Fruit fly (Drosophila melanogaster) whole organism, adult: ENCODE data around the gene GC1.

ENCODE experiments used
- CG11617 ChIP-seq: fragments of 200-800 bp; sonication (Bioruptor generic); optimal IDR thresholded peaks from 2 replicates; lab custom pipeline; 2017; ENCODE audit warnings: mild to moderate bottlenecking, missing biosample characterization, missing genetic modification reagents, missing genetic modification characterization
- CG12768 ChIP-seq: fragments of 200-800 bp; sonication (Bioruptor generic); optimal IDR thresholded peaks from 2 replicates; lab custom pipeline; 2017; ENCODE audit warnings: missing biosample characterization, missing genetic modification characterization, mild to moderate bottlenecking, moderate library complexity, missing genetic modification reagents
- CG14711 ChIP-seq: fragments of 200-800 bp; sonication (Bioruptor generic); optimal IDR thresholded peaks from 2 replicates; lab custom pipeline; 2018; ENCODE audit warnings: missing biosample characterization, mild to moderate bottlenecking, missing genetic modification characterization, moderate library complexity
- CG1620 ChIP-seq: fragments of 200-800 bp; sonication (Bioruptor generic); optimal IDR thresholded peaks from 2 replicates; lab custom pipeline; 2016; ENCODE audit warnings: missing biosample characterization, missing genetic modification characterization
- CG33017 ChIP-seq: fragments of 200-800 bp; sonication (Bioruptor generic); optimal IDR thresholded peaks from 2 replicates; lab custom pipeline; 2018; ENCODE audit warnings: missing biosample characterization, mild to moderate bottlenecking, missing genetic modification characterization, moderate library complexity
- CG5204 ChIP-seq: fragments of 200-800 bp; sonication (Bioruptor generic); optimal IDR thresholded peaks from 2 replicates; lab custom pipeline; 2016; ENCODE audit warnings: missing biosample characterization, missing genetic modification characterization
- CG7045 ChIP-seq: fragments of 200-800 bp; sonication (Bioruptor generic); optimal IDR thresholded peaks from 2 replicates; lab custom pipeline; 2017; ENCODE audit warnings: missing biosample characterization, mild to moderate bottlenecking, missing genetic modification characterization
- CG7101 ChIP-seq: fragments of 200-800 bp; sonication (Bioruptor generic); optimal IDR thresholded peaks from 2 replicates; lab custom pipeline; 2018; ENCODE audit warnings: missing biosample characterization, mild to moderate bottlenecking, missing genetic modification characterization, moderate library complexity
- Clk ChIP-seq: fragments of 200-800 bp; sonication (Bioruptor generic); optimal IDR thresholded peaks from 2 replicates; lab custom pipeline; 2017; ENCODE audit warnings: missing biosample characterization, missing genetic modification characterization
- Crg-1 ChIP-seq: fragments of 200-800 bp; sonication (Bioruptor generic); optimal IDR thresholded peaks from 2 replicates; lab custom pipeline; 2016; ENCODE audit warnings: missing biosample characterization, missing genetic modification characterization
- Hr96 ChIP-seq: fragments of 200-800 bp; sonication (Bioruptor generic); optimal IDR thresholded peaks from 2 replicates; lab custom pipeline; 2016; ENCODE audit warnings: missing biosample characterization, missing genetic modification characterization
- Mnt ChIP-seq: fragments of 200-800 bp; sonication (Bioruptor generic); optimal IDR thresholded peaks from 2 replicates; lab custom pipeline; 2016; ENCODE audit warnings: missing biosample characterization, mild to moderate bottlenecking, missing genetic modification characterization
- bab1 ChIP-seq: fragments of 200-800 bp; sonication (Bioruptor generic); optimal IDR thresholded peaks from 3 replicates; lab custom pipeline; 2019; ENCODE audit warnings: missing biosample characterization, mild to moderate bottlenecking, missing genetic modification characterization, moderate library complexity
- cic ChIP-seq: fragments of 200-800 bp; sonication (Bioruptor generic); optimal IDR thresholded peaks from 2 replicates; lab custom pipeline; 2017; ENCODE audit warnings: missing biosample characterization, mild to moderate bottlenecking, missing genetic modification characterization, moderate library complexity
- cnc ChIP-seq, 2 experiments: fragments of >200 bp; optimal IDR thresholded peaks; 2 replicates each; lab custom pipeline; 2017
- kay ChIP-seq: fragments of 200-800 bp; sonication (Bioruptor generic); peaks from one replicate; lab custom pipeline; 2016; ENCODE audit warnings: missing biosample characterization, missing genetic modification characterization, borderline replicate concordance
- ovo ChIP-seq: fragments of 200-800 bp; sonication (Bioruptor generic); optimal IDR thresholded peaks from 2 replicates; lab custom pipeline; 2016; ENCODE audit warnings: missing biosample characterization, missing genetic modification characterization
- pad ChIP-seq: fragments of 200-800 bp; sonication (Bioruptor generic); optimal IDR thresholded peaks from 3 replicates; lab custom pipeline; 2017; ENCODE audit warnings: missing biosample characterization, missing genetic modification characterization, mild to moderate bottlenecking, moderate library complexity, missing genetic modification reagents
- tj ChIP-seq: fragments of 200-800 bp; sonication (Bioruptor generic); optimal IDR thresholded peaks from 3 replicates; lab custom pipeline; 2017; ENCODE audit warnings: missing biosample characterization, mild to moderate bottlenecking, missing genetic modification characterization, moderate library complexity
- toe ChIP-seq: fragments of 200-800 bp; sonication (Bioruptor generic); optimal IDR thresholded peaks from 2 replicates; lab custom pipeline; 2016; ENCODE audit warnings: missing biosample characterization, missing genetic modification characterization

The GC1 gene

DNA sequence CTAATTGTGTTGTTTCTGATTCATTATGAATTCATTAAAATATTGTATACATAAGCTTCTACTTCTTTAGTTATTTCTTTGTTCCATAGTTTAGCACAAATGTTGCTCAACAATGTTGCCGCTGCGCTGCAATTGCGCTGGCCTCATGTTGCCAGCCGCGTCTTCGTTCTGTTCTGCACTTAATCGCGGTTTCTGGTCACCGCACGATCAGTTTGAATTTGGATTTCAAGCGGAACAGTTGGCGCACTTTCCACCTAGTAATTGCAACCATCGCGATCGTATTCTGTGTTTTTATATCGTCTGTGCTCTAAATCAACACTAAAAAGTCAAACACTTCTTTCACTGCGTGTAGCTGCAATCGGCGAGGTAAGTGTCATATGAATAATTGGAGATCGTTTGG, 31.6 kb downstream of the GC1 start, which contains the start of gene Ect3:
TSS of gene Ect3 (plus strand) at position 205 of the 400 bp plus-strand sequence.
- TF ChIP-seq Clk (GFP tag; lab: Kevin White, UChicago) (no peak), tj (GFP tag; lab: Kevin White, UChicago) (peak; percentile 31)

DNA sequence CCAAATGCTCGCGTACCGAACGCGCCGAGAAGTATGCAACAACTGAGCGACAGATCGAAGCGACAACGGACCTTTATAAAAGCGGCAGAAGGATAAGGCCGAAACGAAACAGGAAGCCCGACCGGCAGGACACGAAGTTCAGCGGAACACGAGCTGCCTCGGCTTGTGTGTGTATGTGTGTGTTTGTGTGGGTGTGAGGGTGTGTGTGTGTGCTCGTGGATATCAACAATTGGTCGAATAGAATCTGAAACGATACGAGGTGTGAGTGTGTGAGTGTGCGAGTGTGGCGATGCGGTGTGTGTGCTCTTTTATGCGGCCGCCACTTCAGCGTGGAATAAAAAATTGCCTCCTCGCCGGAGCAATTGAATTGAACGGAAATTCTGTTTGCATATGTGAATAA, 37.9 kb downstream of the GC1 start, which contains the start of gene Tk:
TSS of gene Tk (minus strand) at position 57 of the 400 bp plus-strand sequence.
- TF ChIP-seq pad (GFP tag; lab: Kevin White, UChicago) (no peak), tj (GFP tag; lab: Kevin White, UChicago) (no peak), Crg-1 (GFP tag; lab: Kevin White, UChicago) (no peak), CG33017 (tag; lab: Kevin White, UChicago) (no peak), CG5204 (no peak), bab1 (GFP tag; lab: Kevin White, UChicago) (no peak), toe (no peak), Mnt (no peak), kay (no peak), cnc (optimal IDR thresholded peaks at IDR 0.05; lab: Kevin White, UChicago) (no peak), CG11617 (GFP tag; lab: Kevin White, UChicago) (no peak), cic (GFP tag; lab: Kevin White, UChicago) (no peak)

DNA sequence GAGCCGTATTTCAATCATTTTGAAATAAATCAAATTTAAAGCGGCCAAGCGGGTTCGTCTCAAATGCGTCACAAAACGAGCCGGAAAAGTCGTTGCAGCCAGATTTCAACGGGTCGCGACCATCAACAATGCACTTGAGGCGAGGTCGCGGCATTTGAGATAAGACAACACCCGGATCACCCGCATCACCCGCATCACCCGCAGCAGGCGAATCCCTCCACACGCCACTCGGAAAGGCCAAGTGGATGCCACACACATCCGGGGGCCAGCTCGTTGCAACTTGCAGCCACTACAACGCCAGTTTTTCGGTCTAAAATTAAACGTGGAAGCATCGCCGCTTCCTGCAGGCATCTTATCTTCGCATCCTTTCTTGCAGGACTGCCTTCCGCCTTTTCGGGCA, 38.9 kb downstream of the GC1 start:
- TF ChIP-seq CG11617 (GFP tag; lab: Kevin White, UChicago), result no peak
- TF ChIP-seq CG7101 (tag; lab: Kevin White, UChicago), result no peak
- TF ChIP-seq cic (GFP tag; lab: Kevin White, UChicago), result no peak
- TF ChIP-seq CG5204, result no peak
- TF ChIP-seq bab1 (GFP tag; lab: Kevin White, UChicago), result no peak
- no peak for TF ChIP-seq toe
- no peak for TF ChIP-seq CG12768
- no peak for TF ChIP-seq pad (GFP tag; lab: Kevin White, UChicago)
- no peak for TF ChIP-seq CG33017 (tag; lab: Kevin White, UChicago)
- TF ChIP-seq Mnt, result no peak
- no peak for TF ChIP-seq kay
- TF ChIP-seq CG7045 (GFP tag; lab: Kevin White, UChicago), result no peak
- TF ChIP-seq Crg-1 (GFP tag; lab: Kevin White, UChicago), result no peak
- TF ChIP-seq Clk (GFP tag; lab: Kevin White, UChicago), result no peak
- TF ChIP-seq cnc (optimal IDR thresholded peaks at IDR 0.05; lab: Kevin White, UChicago), result no peak
- no peak for TF ChIP-seq ovo (GFP tag; lab: Kevin White, UChicago)

DNA sequence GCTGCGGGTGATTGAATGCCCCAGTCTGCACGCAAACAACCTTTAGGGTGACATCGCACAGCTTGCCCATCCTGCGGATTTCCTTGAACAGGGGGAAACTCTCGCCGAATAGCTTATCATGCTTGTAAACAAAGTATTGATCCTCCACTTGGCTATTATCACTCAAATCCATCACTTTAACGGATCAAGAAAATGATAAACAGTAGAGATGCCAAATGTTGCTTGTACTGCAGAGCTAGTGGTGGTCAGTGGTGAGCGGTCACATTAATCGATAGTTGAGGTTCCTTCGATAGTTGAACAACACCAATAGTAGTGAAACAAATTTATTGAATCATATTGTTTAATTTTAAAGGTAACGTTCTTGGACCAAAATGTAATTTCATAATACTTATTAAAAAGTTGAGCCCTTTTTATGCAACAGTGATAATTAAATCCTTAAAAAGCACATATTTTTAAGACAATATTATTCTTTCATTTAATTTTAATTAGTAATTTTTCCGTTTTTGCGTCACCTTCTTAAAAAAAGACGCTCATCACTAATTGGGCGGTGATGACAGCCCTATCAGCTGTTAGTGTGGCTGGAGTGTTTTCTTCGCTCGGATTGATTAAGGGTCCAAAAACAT, 42.8 kb downstream of the GC1 start, which contains the start of the genes KLHL18 and GCC185:
TSS of gene KLHL18 (minus strand) at position 233 of the 623 bp plus-strand sequence.
TSS of gene GCC185 (plus strand) at position 571 of the 623 bp plus-strand sequence.
- TF ChIP-seq CG5204, result peak; percentile 78
- TF ChIP-seq Crg-1 (GFP tag; lab: Kevin White, UChicago), result peak; percentile 72
- peak; percentile 79 for TF ChIP-seq CG7101 (tag; lab: Kevin White, UChicago)
- TF ChIP-seq toe, result peak; percentile 94
- TF ChIP-seq tj (GFP tag; lab: Kevin White, UChicago), result peak; percentile 64
- TF ChIP-seq CG33017 (tag; lab: Kevin White, UChicago), result peak; percentile 53
- TF ChIP-seq cic (GFP tag; lab: Kevin White, UChicago), result peak; percentile 14
- peak; percentile 85 for TF ChIP-seq CG11617 (GFP tag; lab: Kevin White, UChicago)
- TF ChIP-seq ovo (GFP tag; lab: Kevin White, UChicago), result peak; percentile 66
- peak; percentile 61 for TF ChIP-seq pad (GFP tag; lab: Kevin White, UChicago)
- peak; percentile 78 for TF ChIP-seq bab1 (GFP tag; lab: Kevin White, UChicago)
- TF ChIP-seq CG1620 (GFP tag; lab: Kevin White, UChicago), result peak; percentile 78
- peak; percentile 75 for TF ChIP-seq CG12768
- peak; percentile 92 for TF ChIP-seq CG14711 (tag; lab: Kevin White, UChicago)
- no peak for TF ChIP-seq cnc (optimal IDR thresholded peaks at IDR 0.05; lab: Kevin White, UChicago)
- peak; percentile 82 for TF ChIP-seq CG7045 (GFP tag; lab: Kevin White, UChicago)
- TF ChIP-seq kay, result no peak
- TF ChIP-seq Hr96 (GFP tag; lab: Kevin White, UChicago), result peak; percentile 79
- peak; percentile 68 for TF ChIP-seq Mnt
- peak; percentile 77 for TF ChIP-seq Clk (GFP tag; lab: Kevin White, UChicago)

DNA sequence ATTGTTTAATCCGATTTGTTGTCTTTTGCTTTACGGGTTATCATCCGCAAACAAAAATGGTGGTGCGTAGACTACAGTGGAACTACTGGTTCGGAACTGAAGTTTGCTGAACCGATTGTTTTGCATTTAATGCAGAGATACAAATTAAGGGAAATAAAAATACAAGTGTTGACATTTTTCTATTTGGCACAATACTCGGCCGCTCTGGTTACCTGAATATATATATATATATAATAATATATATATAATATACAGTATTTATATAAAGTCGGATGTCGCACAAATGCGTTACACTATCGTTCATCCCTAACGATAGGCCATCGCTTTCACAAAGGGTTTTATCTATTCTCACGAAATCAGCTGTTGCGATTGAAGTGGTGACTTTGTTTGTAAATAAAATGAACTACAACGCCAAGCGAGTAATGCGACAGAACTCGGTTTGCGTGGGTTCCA, 49.3 kb downstream of the GC1 start, which contains the start of the genes DCAF12 and Spt3:
TSS of gene DCAF12 (minus strand) at position 204 of the 453 bp plus-strand sequence.
TSS of gene Spt3 (plus strand) at position 329 of the 453 bp plus-strand sequence.
- peak; percentile 66 for TF ChIP-seq bab1 (GFP tag; lab: Kevin White, UChicago)
- TF ChIP-seq cnc (optimal IDR thresholded peaks at IDR 0.05; lab: Kevin White, UChicago), result no peak
- peak; percentile 75 for TF ChIP-seq toe
- peak; percentile 49 for TF ChIP-seq CG7101 (tag; lab: Kevin White, UChicago)
- TF ChIP-seq Crg-1 (GFP tag; lab: Kevin White, UChicago), result no peak
- peak; percentile 53 for TF ChIP-seq CG14711 (tag; lab: Kevin White, UChicago)
- no peak for TF ChIP-seq CG1620 (GFP tag; lab: Kevin White, UChicago)
- peak; percentile 47 for TF ChIP-seq Hr96 (GFP tag; lab: Kevin White, UChicago)
- peak; percentile 34 for TF ChIP-seq ovo (GFP tag; lab: Kevin White, UChicago)
- TF ChIP-seq CG5204, result no peak
- peak; percentile 47 for TF ChIP-seq pad (GFP tag; lab: Kevin White, UChicago)
- TF ChIP-seq Clk (GFP tag; lab: Kevin White, UChicago), result peak; percentile 32
- TF ChIP-seq CG12768, result peak; percentile 48
- TF ChIP-seq CG7045 (GFP tag; lab: Kevin White, UChicago), result peak; percentile 55
- peak; percentile 8 for TF ChIP-seq tj (GFP tag; lab: Kevin White, UChicago)
- TF ChIP-seq kay, result no peak
- peak; percentile 14 for TF ChIP-seq Mnt
- peak; percentile 54 for TF ChIP-seq CG11617 (GFP tag; lab: Kevin White, UChicago)
- peak; percentile 5 for TF ChIP-seq CG33017 (tag; lab: Kevin White, UChicago)
